Worm (Caenorhabditis elegans) whole organism, late embryonic: ENCODE results near the gene dsb-1.

Source experiments
- F13H6.1 ChIP-seq: sonication (generic microtip); optimal IDR thresholded peaks from 2 replicates; lab custom pipeline; 2016; ENCODE audit warnings: missing genetic modification characterization, missing compliant biosample characterization
- K09A11.1 ChIP-seq: sonication (generic microtip); optimal IDR thresholded peaks from 2 replicates; lab custom pipeline; 2017; ENCODE audit warnings: antibody characterized with exemption, mild to moderate bottlenecking, missing genetic modification characterization, missing compliant biosample characterization; ENCODE audit not compliant: insufficient read depth
- T23F11.4 ChIP-seq: fragments of 200-800 bp; sonication (Bioruptor generic); optimal IDR thresholded peaks from 2 replicates; lab custom pipeline; 2018; ENCODE audit warnings: mild to moderate bottlenecking, missing genetic modification characterization, missing compliant biosample characterization
- ceh-14 ChIP-seq: sonication (generic microtip); optimal IDR thresholded peaks from 2 replicates; lab custom pipeline; 2016; ENCODE audit warnings: missing genotype, missing genetic modification characterization, missing compliant biosample characterization
- ceh-19 ChIP-seq: fragments of 200-800 bp; sonication (Bioruptor generic); optimal IDR thresholded peaks from 2 replicates; lab custom pipeline; 2018; ENCODE audit warnings: mild to moderate bottlenecking, missing genetic modification characterization, missing compliant biosample characterization
- ceh-22 ChIP-seq: sonication (generic microtip); optimal IDR thresholded peaks from 2 replicates; lab custom pipeline; 2017; ENCODE audit warnings: missing biosample characterization, missing genetic modification characterization
- ceh-24 ChIP-seq: sonication (generic microtip); optimal IDR thresholded peaks from 2 replicates; lab custom pipeline; 2016; ENCODE audit warnings: mild to moderate bottlenecking, missing genetic modification characterization, missing compliant biosample characterization
- ceh-30 ChIP-seq: fragments of 150-350 bp; optimal IDR thresholded peaks from 2 replicates; lab custom pipeline; 2014; ENCODE audit warnings: missing biosample characterization, missing genetic modification characterization
- ceh-31 ChIP-seq: sonication (generic microtip); optimal IDR thresholded peaks from 2 replicates; lab custom pipeline; 2016; ENCODE audit warnings: missing genetic modification characterization, missing compliant biosample characterization
- ceh-45 ChIP-seq: fragments of 200-800 bp; sonication (Bioruptor generic); IDR thresholded peaks from 2 replicates; pipeline ENCODE4 v1.3.6; 2022; ENCODE audit warnings: missing genetic modification reagents, missing genetic modification characterization, missing compliant biosample characterization
- ceh-48 ChIP-seq: sonication (generic microtip); optimal IDR thresholded peaks from 2 replicates; lab custom pipeline; 2016; ENCODE audit warnings: missing genetic modification characterization, inconsistent platforms, missing compliant biosample characterization
- ceh-9 ChIP-seq: sonication (generic microtip); optimal IDR thresholded peaks from 2 replicates; lab custom pipeline; 2016; ENCODE audit warnings: mild to moderate bottlenecking, missing genetic modification characterization, inconsistent platforms, missing compliant biosample characterization
- che-1 ChIP-seq: sonication (generic microtip); optimal IDR thresholded peaks from 2 replicates; lab custom pipeline; 2016; ENCODE audit warnings: mild to moderate bottlenecking, missing genetic modification characterization, missing compliant biosample characterization
- elt-2 ChIP-seq: sonication (generic microtip); optimal IDR thresholded peaks from 2 replicates; lab custom pipeline; 2016; ENCODE audit warnings: missing genetic modification reagents, missing genetic modification characterization, missing compliant biosample characterization
- elt-4 ChIP-seq: sonication (generic microtip); optimal IDR thresholded peaks from 2 replicates; lab custom pipeline; 2016; ENCODE audit warnings: missing genetic modification characterization, missing compliant biosample characterization
- eyg-1 ChIP-seq: sonication (generic microtip); optimal IDR thresholded peaks from 2 replicates; lab custom pipeline; 2016; ENCODE audit warnings: missing genotype, missing genetic modification characterization, missing compliant biosample characterization
- fax-1 ChIP-seq: sonication (generic microtip); optimal IDR thresholded peaks from 2 replicates; lab custom pipeline; 2016; ENCODE audit warnings: missing genotype, missing genetic modification characterization, missing compliant biosample characterization
- fkh-6 ChIP-seq: sonication (generic microtip); optimal IDR thresholded peaks from 2 replicates; lab custom pipeline; 2016; ENCODE audit warnings: missing genetic modification characterization, missing compliant biosample characterization
- hlh-6 ChIP-seq: sonication (generic microtip); optimal IDR thresholded peaks from 2 replicates; lab custom pipeline; 2016; ENCODE audit warnings: missing genotype, missing genetic modification characterization, missing compliant biosample characterization
- hlh-8 ChIP-seq: sonication (generic microtip); optimal IDR thresholded peaks from 2 replicates; lab custom pipeline; 2016; ENCODE audit warnings: missing genotype, missing genetic modification characterization, missing compliant biosample characterization
- lim-6 ChIP-seq: sonication (generic microtip); optimal IDR thresholded peaks from 2 replicates; lab custom pipeline; 2016; ENCODE audit warnings: missing genetic modification characterization, missing compliant biosample characterization
- madf-2 ChIP-seq: sonication (generic microtip); optimal IDR thresholded peaks from 2 replicates; lab custom pipeline; 2017; ENCODE audit warnings: missing genetic modification characterization, missing compliant biosample characterization
- mec-3 ChIP-seq: sonication (generic microtip); optimal IDR thresholded peaks from 2 replicates; lab custom pipeline; 2016; ENCODE audit warnings: borderline replicate concordance, missing genetic modification characterization, missing compliant biosample characterization
- nfya-1 ChIP-seq: sonication (generic microtip); optimal IDR thresholded peaks from 2 replicates; lab custom pipeline; 2017; ENCODE audit warnings: missing genetic modification characterization, mild to moderate bottlenecking, missing compliant biosample characterization, antibody characterized with exemption, moderate library complexity
- nhr-11 ChIP-seq: fragments of 150-350 bp; optimal IDR thresholded peaks from 2 replicates; lab custom pipeline; 2014; ENCODE audit warnings: missing biosample characterization, missing genetic modification characterization
- odd-2 ChIP-seq: sonication (generic microtip); optimal IDR thresholded peaks from 2 replicates; lab custom pipeline; 2017; ENCODE audit warnings: antibody characterized with exemption, mild to moderate bottlenecking, missing genetic modification characterization, missing compliant biosample characterization
- pax-1 ChIP-seq: fragments of 150-350 bp; optimal IDR thresholded peaks from 2 replicates; lab custom pipeline; 2014; ENCODE audit warnings: missing biosample characterization, missing genetic modification characterization
- pha-4 ChIP-seq: fragments of 150-350 bp; optimal IDR thresholded peaks from 2 replicates; lab custom pipeline; 2018; ENCODE audit warnings: missing biosample characterization, missing genetic modification reagents, missing genetic modification characterization
- ref-2 ChIP-seq: sonication (generic microtip); optimal IDR thresholded peaks from 2 replicates; lab custom pipeline; 2016; ENCODE audit warnings: missing genetic modification characterization, missing compliant biosample characterization
- sdc-2 ChIP-seq: sonication (generic microtip); optimal IDR thresholded peaks from 2 replicates; lab custom pipeline; 2016; ENCODE audit warnings: missing genotype, missing genetic modification characterization, missing compliant biosample characterization
- sox-4 ChIP-seq: sonication (generic microtip); optimal IDR thresholded peaks from 2 replicates; lab custom pipeline; 2017; ENCODE audit warnings: mild to moderate bottlenecking, missing genetic modification characterization, inconsistent platforms, missing compliant biosample characterization
- syd-9 ChIP-seq: sonication (generic microtip); optimal IDR thresholded peaks from 2 replicates; lab custom pipeline; 2016; ENCODE audit warnings: mild to moderate bottlenecking, missing genetic modification characterization, moderate library complexity, missing compliant biosample characterization
- ttx-3 ChIP-seq: sonication (generic microtip); optimal IDR thresholded peaks from 2 replicates; lab custom pipeline; 2016; ENCODE audit warnings: missing genetic modification reagents, missing genetic modification characterization, missing compliant biosample characterization
- unc-42 ChIP-seq: sonication (generic microtip); optimal IDR thresholded peaks from 2 replicates; lab custom pipeline; 2016; ENCODE audit warnings: missing genotype, missing genetic modification characterization, missing compliant biosample characterization
- unc-55 ChIP-seq: sonication (generic microtip); optimal IDR thresholded peaks from 2 replicates; lab custom pipeline; 2017; ENCODE audit warnings: missing biosample characterization, missing genetic modification reagents, missing genetic modification characterization
- zip-5 ChIP-seq: sonication (generic microtip); optimal IDR thresholded peaks from 2 replicates; lab custom pipeline; 2016; ENCODE audit warnings: missing genetic modification characterization, missing compliant biosample characterization
- ztf-16 ChIP-seq: sonication (generic microtip); optimal IDR thresholded peaks from 2 replicates; lab custom pipeline; 2017; ENCODE audit warnings: missing genetic modification characterization, missing compliant biosample characterization

dsb-1 gene

DNA sequence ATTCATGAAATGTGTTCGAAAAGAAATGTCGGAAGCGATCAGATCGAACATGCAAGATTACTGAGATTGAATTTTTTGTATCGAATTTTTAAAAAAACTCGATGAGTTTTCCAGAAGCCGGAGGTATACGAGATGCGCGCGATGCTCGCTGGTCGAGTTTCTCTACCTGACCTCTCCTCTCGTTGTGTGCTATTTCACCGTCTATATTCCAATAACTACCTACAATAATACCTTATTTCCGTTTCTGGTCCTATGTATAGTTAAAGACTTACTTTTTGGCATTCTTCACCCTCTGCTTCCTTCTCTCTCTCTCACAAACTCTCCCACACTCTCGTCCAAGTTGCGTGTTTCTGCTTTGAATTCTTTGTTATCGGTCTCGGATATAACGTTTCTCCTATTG, 37.4 kb upstream of the dsb-1 start:
- no peak for TF ChIP-seq unc-55 (GFP tag; lab: Kevin White, UChicago)
- no peak for TF ChIP-seq elt-4 (tag; lab: Kevin White, UChicago)
- no peak for TF ChIP-seq pha-4 (tag; lab: Kevin White, UChicago)
- no peak for TF ChIP-seq ceh-48
- no peak for TF ChIP-seq hlh-8 (tag; lab: Kevin White, UChicago)
- no peak for TF ChIP-seq che-1
- TF ChIP-seq ceh-9 (tag; lab: Kevin White, UChicago), result no peak
- no peak for TF ChIP-seq sdc-2 (tag; lab: Kevin White, UChicago)
- TF ChIP-seq ztf-16 (tag; lab: Kevin White, UChicago), result no peak
- no peak for TF ChIP-seq madf-2
- no peak for TF ChIP-seq odd-2 (tag; lab: Kevin White, UChicago)
- TF ChIP-seq unc-42, result no peak

DNA sequence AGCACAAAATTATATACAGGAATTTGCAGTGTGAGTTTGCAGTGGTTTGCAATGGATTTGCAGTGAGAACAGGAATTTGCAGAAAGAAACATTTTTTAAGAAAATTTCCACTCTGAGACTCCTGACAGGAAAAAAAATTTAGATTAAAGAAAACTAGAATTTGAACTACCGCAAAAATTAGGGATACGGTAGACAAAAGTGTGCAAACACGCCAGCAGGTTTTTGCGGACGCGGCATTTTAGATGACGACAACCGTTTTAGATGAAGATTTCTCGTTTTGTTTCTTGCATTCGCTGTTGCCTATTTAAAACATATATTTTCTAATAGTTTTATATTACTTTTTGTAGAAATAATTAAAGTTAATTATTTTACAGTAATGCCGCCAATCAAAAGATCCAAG, 36.8 kb upstream of the dsb-1 start, which contains the start of gene wdr-46:
Gene wdr-46, plus strand, starts transcription at position 375 of the 400 bp plus-strand sequence.
- TF ChIP-seq hlh-6 (tag; lab: Kevin White, UChicago) (no peak), T23F11.4 (GFP tag; lab: Kevin White, UChicago) (no peak), ceh-48 (no peak), pha-4 (tag; lab: Kevin White, UChicago) (no peak), pax-1 (tag; lab: Kevin White, UChicago) (peak; percentile 42), ceh-31 (peak; percentile 38), ceh-45 (GFP tag; lab: Robert Waterston, UW) (no peak), ttx-3 (tag; lab: Kevin White, UChicago) (no peak), elt-2 (peak; percentile 44), ref-2 (no peak), unc-42 (peak; percentile 43), eyg-1 (no peak), mec-3 (tag; lab: Kevin White, UChicago) (no peak), K09A11.1 (tag; lab: Kevin White, UChicago) (peak; percentile 9), nhr-11 (tag; lab: Kevin White, UChicago) (no peak), unc-55 (GFP tag; lab: Kevin White, UChicago) (peak; percentile 38), ceh-30 (tag; lab: Kevin White, UChicago) (peak; percentile 20), nfya-1 (tag; lab: Kevin White, UChicago) (peak; percentile 79), ceh-14 (tag; lab: Kevin White, UChicago) (no peak)
- TF ChIP-seq, all 69 proteins: peak for 8

DNA sequence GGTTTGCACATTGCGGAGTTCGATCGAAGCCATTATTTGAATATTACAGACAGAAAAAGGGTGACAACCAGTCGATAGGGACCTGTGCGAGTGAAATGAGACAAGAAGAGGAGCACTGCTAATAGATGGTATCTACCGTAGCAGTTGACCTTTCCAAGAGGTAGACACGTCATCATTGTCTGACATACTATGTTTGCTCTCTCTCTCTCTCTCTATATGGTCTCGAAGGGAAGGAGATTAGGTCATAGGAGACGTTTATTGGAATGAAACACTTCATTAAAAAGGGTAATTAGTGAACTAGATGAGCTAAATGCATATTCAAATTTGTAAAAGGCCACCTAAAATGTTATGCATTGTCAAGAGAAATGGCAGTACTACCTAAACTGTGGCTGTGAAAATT, 32.7 kb upstream of the dsb-1 start, which contains the start of gene atz-1:
Gene atz-1, minus strand, starts transcription at position 101 of the 400 bp plus-strand sequence.
- TF ChIP-seq syd-9 (tag; lab: Kevin White, UChicago) (no peak), F13H6.1 (tag; lab: Kevin White, UChicago) (no peak), ceh-14 (tag; lab: Kevin White, UChicago) (no peak), ceh-24 (no peak), mec-3 (tag; lab: Kevin White, UChicago) (no peak), fax-1 (tag; lab: Kevin White, UChicago) (no peak), zip-5 (tag; lab: Kevin White, UChicago) (no peak), sox-4 (tag; lab: Kevin White, UChicago) (no peak)
- TF ChIP-seq, all 69 proteins: peak for 0

DNA sequence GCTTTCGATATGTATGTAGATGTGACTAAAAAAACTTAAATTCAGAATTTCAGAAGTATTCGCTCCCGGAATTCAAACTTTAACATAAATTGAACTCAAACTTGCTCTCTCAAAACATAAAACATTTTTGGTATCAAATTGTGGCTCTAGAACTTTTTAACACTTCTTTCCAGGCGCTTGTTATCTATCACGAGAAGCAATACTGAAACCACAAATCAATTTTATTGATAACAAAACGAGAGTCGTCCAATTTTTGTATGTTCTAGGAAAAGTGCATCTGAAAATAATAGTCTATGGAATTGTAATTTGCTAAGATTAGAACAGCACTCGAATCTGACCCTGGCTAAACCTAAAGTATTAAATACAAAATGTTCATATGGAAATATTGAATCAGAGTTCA, 29.8 kb upstream of the dsb-1 start:
- TF ChIP-seq fkh-6 (tag; lab: Kevin White, UChicago) (no peak), T23F11.4 (GFP tag; lab: Kevin White, UChicago) (no peak), lim-6 (tag; lab: Kevin White, UChicago) (no peak), ceh-24 (no peak), ceh-19 (GFP tag; lab: Kevin White, UChicago) (no peak), ceh-22 (tag; lab: Kevin White, UChicago) (no peak), elt-4 (tag; lab: Kevin White, UChicago) (no peak)
